Fruit fly (Drosophila melanogaster): ENCODE measurements around the gene rn.
A peak's percentile ranks its signal among the peaks of the same experiment; 100 is the strongest.

The rn gene

DNA sequence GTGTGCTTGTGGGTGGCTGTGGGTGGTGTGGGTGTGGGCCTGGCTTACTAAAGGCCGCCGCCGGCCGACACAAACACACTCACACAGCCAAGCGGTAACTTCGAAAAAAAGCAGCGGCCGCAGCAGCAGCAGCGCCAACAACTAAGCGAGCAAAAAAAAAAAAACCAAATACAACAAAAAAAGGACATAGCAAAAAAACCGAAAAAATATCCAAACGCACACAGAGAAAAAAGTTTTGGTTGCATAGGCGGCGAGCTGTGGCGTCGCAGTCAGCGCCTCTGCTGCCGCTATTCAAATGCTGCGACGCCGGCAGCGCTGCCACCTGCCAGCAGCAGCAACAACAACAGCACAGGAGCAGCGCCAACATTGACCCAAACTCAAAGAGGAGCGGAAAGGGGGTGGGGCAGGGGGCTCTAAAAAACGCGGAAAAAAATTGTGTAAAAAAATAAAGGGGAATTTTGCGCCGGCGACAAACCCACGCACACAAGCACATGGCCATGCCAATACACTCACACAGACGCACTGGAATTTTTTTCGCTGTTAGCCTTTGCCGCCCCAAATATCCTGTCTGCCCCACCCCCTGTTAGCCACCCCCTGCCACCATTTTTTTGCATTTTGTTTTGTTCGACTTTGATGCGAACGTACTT lies 27.1 kb downstream of the rn start:
- TF ChIP-seq CG7045 (GFP tag; optimal IDR thresholded peaks at IDR 0.05) = peak; percentile 28
- peak; percentile 34 for TF ChIP-seq pad (GFP tag; optimal IDR thresholded peaks at IDR 0.05)
- TF ChIP-seq CG12768 (GFP tag; optimal IDR thresholded peaks at IDR 0.05) = no peak

DNA sequence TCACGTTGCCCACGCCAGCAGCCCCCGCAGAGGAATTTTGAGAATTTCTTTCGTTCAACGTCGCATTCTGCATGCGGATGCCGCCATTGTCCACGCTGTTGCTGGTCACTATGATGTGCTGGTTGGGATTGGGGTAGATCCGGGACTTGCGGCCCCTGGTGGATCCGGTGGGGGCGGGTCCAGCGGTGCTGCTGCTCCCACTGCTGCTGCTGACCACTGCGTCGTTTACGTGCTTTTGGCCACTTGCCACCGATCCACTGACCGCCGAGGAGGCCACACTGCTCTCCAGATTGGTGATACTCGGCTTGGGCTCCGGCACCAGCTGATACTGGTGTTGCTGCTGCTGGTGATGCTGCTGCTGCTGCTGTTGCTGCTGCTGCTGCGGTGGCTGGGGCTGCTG lies 32.6 kb downstream of the rn start:
- TF ChIP-seq CG12768 (GFP tag; optimal IDR thresholded peaks at IDR 0.05) = no peak

- TF ChIP-seq tj (GFP tag; optimal IDR thresholded peaks at IDR 0.05) (no peak), CG14711 (tag; optimal IDR thresholded peaks at IDR 0.05) (no peak), Clk (GFP tag; optimal IDR thresholded peaks at IDR 0.05) (no peak), kay (GFP tag; ENCODE audit: borderline replicate concordance) (no peak), CG12768 (GFP tag; optimal IDR thresholded peaks at IDR 0.05) (no peak), CG7045 (GFP tag; optimal IDR thresholded peaks at IDR 0.05) (no peak), toe (GFP tag; optimal IDR thresholded peaks at IDR 0.05) (no peak), cnc (optimal IDR thresholded peaks at IDR 0.05) (no peak), Hr96 (GFP tag; optimal IDR thresholded peaks at IDR 0.05) (no peak), CG33017 (tag; optimal IDR thresholded peaks at IDR 0.05) (no peak), CG7101 (tag; optimal IDR thresholded peaks at IDR 0.05) (no peak), cic (GFP tag; optimal IDR thresholded peaks at IDR 0.05) (no peak), bab1 (GFP tag; optimal IDR thresholded peaks at IDR 0.05) (no peak), ovo (GFP tag; optimal IDR thresholded peaks at IDR 0.05) (no peak), pad (GFP tag; optimal IDR thresholded peaks at IDR 0.05) (no peak), Crg-1 (GFP tag; optimal IDR thresholded peaks at IDR 0.05) (no peak)
These were observed 34.4 kb downstream of the rn start for dm6 chr3R:7274973-7275525.

DNA sequence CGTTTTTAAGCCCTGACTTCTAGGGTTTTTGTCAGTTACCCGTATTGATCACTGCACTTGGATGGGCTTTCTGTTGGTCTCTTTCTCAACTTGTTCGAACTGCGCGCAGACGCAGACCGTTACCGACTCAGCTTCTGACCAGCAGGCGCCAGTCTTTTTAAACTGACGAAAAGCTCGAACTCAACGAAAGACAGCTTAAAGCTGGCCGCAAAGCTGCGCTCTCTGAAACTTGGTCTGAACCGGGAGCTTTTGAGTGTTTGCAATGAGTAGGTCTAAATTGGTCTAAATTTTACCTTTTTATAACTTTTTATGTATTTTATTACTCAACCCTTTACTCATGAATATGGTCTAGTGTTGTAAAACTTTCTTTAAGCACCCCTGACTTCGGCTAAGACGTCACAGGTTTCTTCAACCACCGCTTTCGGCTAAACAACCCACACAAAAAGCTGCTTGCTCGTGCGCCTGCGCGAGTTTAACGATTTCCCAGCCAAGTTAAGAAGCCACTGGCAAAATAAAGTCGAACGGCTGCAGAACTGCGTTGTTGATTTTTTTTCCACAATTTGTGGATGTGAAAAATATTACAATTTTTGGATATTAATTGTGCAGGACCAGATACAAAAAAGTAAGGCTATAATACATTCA lies 43.7 kb downstream of the rn start, which contains the start of the genes Gld and Syt4:
Gld (minus strand) TSS at position 137 of the 642 bp plus-strand sequence.
Syt4 (plus strand) TSS at position 499 of the 642 bp plus-strand sequence.
- TF ChIP-seq CG5204 (GFP tag; optimal IDR thresholded peaks at IDR 0.05) = no peak
- no peak for TF ChIP-seq cnc (optimal IDR thresholded peaks at IDR 0.05)
- no peak for TF ChIP-seq bab1 (GFP tag; optimal IDR thresholded peaks at IDR 0.05)
- no peak for TF ChIP-seq toe (GFP tag; optimal IDR thresholded peaks at IDR 0.05)
- no peak for TF ChIP-seq ovo (GFP tag; optimal IDR thresholded peaks at IDR 0.05)
- no peak for TF ChIP-seq Mnt (GFP tag; optimal IDR thresholded peaks at IDR 0.05)
- no peak for TF ChIP-seq tj (GFP tag; optimal IDR thresholded peaks at IDR 0.05)
- TF ChIP-seq Hr96 (GFP tag; optimal IDR thresholded peaks at IDR 0.05) = no peak
- no peak for TF ChIP-seq cic (GFP tag; optimal IDR thresholded peaks at IDR 0.05)
- TF ChIP-seq CG12768 (GFP tag; optimal IDR thresholded peaks at IDR 0.05) = no peak
- TF ChIP-seq pad (GFP tag; optimal IDR thresholded peaks at IDR 0.05) = no peak
- TF ChIP-seq CG14711 (tag; optimal IDR thresholded peaks at IDR 0.05) = no peak
- TF ChIP-seq CG7045 (GFP tag; optimal IDR thresholded peaks at IDR 0.05) = no peak
- TF ChIP-seq CG1620 (GFP tag; optimal IDR thresholded peaks at IDR 0.05) = no peak
- no peak for TF ChIP-seq CG11617 (GFP tag; optimal IDR thresholded peaks at IDR 0.05)
- no peak for TF ChIP-seq CG33017 (tag; optimal IDR thresholded peaks at IDR 0.05)
- TF ChIP-seq Crg-1 (GFP tag; optimal IDR thresholded peaks at IDR 0.05) = no peak
- no peak for TF ChIP-seq Clk (GFP tag; optimal IDR thresholded peaks at IDR 0.05)
- no peak for TF ChIP-seq CG7101 (tag; optimal IDR thresholded peaks at IDR 0.05)
- TF ChIP-seq kay (GFP tag; ENCODE audit: borderline replicate concordance) = no peak

DNA sequence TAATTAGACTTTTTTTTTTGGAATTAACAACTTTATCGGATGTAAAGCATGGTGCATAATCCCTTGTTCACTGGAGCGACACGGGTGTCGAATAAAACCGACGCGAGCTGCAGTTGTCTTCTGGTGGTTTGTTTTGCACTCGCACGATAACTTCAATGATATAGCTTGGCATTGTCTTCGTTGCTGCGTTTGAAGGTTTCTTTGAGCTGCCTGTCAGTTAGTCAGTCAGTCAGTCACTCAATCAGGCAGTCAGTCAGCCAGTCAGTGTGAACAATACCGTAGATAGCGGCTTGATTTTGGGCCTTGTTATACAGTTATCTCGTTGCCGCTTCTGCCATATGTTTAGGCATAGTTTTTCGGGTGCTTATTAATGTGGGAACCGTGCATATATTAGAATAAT lies 49.9 kb downstream of the rn start:
- TF ChIP-seq Hr96 (GFP tag; optimal IDR thresholded peaks at IDR 0.05) (no peak), toe (GFP tag; optimal IDR thresholded peaks at IDR 0.05) (no peak), cnc (optimal IDR thresholded peaks at IDR 0.05) (no peak), cic (GFP tag; optimal IDR thresholded peaks at IDR 0.05) (no peak), pad (GFP tag; optimal IDR thresholded peaks at IDR 0.05) (no peak), Mnt (GFP tag; optimal IDR thresholded peaks at IDR 0.05) (no peak), CG11617 (GFP tag; optimal IDR thresholded peaks at IDR 0.05) (no peak), CG14711 (tag; optimal IDR thresholded peaks at IDR 0.05) (no peak), CG1620 (GFP tag; optimal IDR thresholded peaks at IDR 0.05) (no peak), bab1 (GFP tag; optimal IDR thresholded peaks at IDR 0.05) (no peak)

DNA sequence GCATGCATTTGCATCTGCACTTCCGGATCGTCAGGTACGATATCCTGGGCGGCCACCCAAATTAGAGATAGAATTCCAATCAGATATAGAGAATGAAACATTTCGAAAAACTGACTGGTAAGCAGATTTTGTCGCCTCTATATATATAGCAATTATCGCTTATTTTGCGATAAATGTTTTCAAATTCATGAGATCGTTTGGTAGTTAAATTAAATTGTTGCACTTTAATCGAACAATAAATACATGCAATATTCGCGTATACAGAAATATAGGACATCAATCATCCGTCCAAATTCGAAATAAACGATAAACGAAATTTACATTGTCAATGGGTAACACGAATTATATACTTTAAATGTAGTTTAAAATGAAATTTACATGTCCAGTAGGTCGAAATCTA lies 57.6 kb downstream of the rn start, which contains the start of gene Obp84a:
Obp84a (minus strand) TSS at position 101 of the 400 bp plus-strand sequence.
- TF ChIP-seq Hr96 (GFP tag; optimal IDR thresholded peaks at IDR 0.05) (no peak), Mnt (GFP tag; optimal IDR thresholded peaks at IDR 0.05) (no peak), CG11617 (GFP tag; optimal IDR thresholded peaks at IDR 0.05) (no peak), CG7101 (tag; optimal IDR thresholded peaks at IDR 0.05) (no peak), CG33017 (tag; optimal IDR thresholded peaks at IDR 0.05) (no peak), CG12768 (GFP tag; optimal IDR thresholded peaks at IDR 0.05) (no peak), toe (GFP tag; optimal IDR thresholded peaks at IDR 0.05) (no peak), cnc (optimal IDR thresholded peaks at IDR 0.05) (no peak), CG7045 (GFP tag; optimal IDR thresholded peaks at IDR 0.05) (no peak), CG1620 (GFP tag; optimal IDR thresholded peaks at IDR 0.05) (no peak), CG5204 (GFP tag; optimal IDR thresholded peaks at IDR 0.05) (no peak), CG14711 (tag; optimal IDR thresholded peaks at IDR 0.05) (no peak), kay (GFP tag; ENCODE audit: borderline replicate concordance) (no peak), ovo (GFP tag; optimal IDR thresholded peaks at IDR 0.05) (no peak), pad (GFP tag; optimal IDR thresholded peaks at IDR 0.05) (no peak), tj (GFP tag; optimal IDR thresholded peaks at IDR 0.05) (no peak)
